Worm (Caenorhabditis elegans) whole organism, late embryonic: ENCODE measurements around the gene dct-17.

Source experiments
- C08G9.2 ChIP-seq: sonication (generic microtip); optimal IDR thresholded peaks from 2 replicates; lab custom pipeline; 2016; ENCODE audit warnings: mild to moderate bottlenecking, missing genetic modification characterization, moderate library complexity, missing compliant biosample characterization
- C38D4.7 ChIP-seq: fragments of 200-800 bp; sonication (Bioruptor generic); optimal IDR thresholded peaks from 2 replicates; lab custom pipeline; 2018; ENCODE audit warnings: mild to moderate bottlenecking, missing genetic modification characterization, moderate library complexity, missing compliant biosample characterization
- F13H6.1 ChIP-seq: sonication (generic microtip); optimal IDR thresholded peaks from 2 replicates; lab custom pipeline; 2016; ENCODE audit warnings: missing genetic modification characterization, missing compliant biosample characterization
- K02D7.2 ChIP-seq: sonication (generic microtip); optimal IDR thresholded peaks from 2 replicates; lab custom pipeline; 2017; ENCODE audit warnings: mild to moderate bottlenecking, missing genetic modification characterization, missing compliant biosample characterization
- T23F11.4 ChIP-seq: fragments of 200-800 bp; sonication (Bioruptor generic); optimal IDR thresholded peaks from 2 replicates; lab custom pipeline; 2018; ENCODE audit warnings: mild to moderate bottlenecking, missing genetic modification characterization, missing compliant biosample characterization
- ahr-1 ChIP-seq: sonication (generic microtip); optimal IDR thresholded peaks from 2 replicates; lab custom pipeline; 2016; ENCODE audit warnings: missing genetic modification characterization, missing compliant biosample characterization
- ama-1 ChIP-seq: fragments of 150-350 bp; optimal IDR thresholded peaks from 2 replicates; lab custom pipeline; 2014
- ceh-18 ChIP-seq: sonication (generic microtip); optimal IDR thresholded peaks from 2 replicates; lab custom pipeline; 2016; ENCODE audit warnings: missing genetic modification characterization, missing compliant biosample characterization
- ceh-2 ChIP-seq: sonication (generic microtip); optimal IDR thresholded peaks from 2 replicates; lab custom pipeline; 2016; ENCODE audit warnings: missing genotype, missing genetic modification characterization, missing compliant biosample characterization
- ceh-24 ChIP-seq: sonication (generic microtip); optimal IDR thresholded peaks from 2 replicates; lab custom pipeline; 2016; ENCODE audit warnings: mild to moderate bottlenecking, missing genetic modification characterization, missing compliant biosample characterization
- ceh-31 ChIP-seq: sonication (generic microtip); optimal IDR thresholded peaks from 2 replicates; lab custom pipeline; 2016; ENCODE audit warnings: missing genetic modification characterization, missing compliant biosample characterization
- ceh-34 ChIP-seq: sonication (generic microtip); optimal IDR thresholded peaks from 2 replicates; lab custom pipeline; 2016; ENCODE audit warnings: mild to moderate bottlenecking, missing genetic modification characterization, missing compliant biosample characterization
- ceh-45 ChIP-seq: fragments of 200-800 bp; sonication (Bioruptor generic); IDR thresholded peaks from 2 replicates; pipeline ENCODE4 v1.3.6; 2022; ENCODE audit warnings: missing genetic modification reagents, missing genetic modification characterization, missing compliant biosample characterization
- che-1 ChIP-seq: sonication (generic microtip); optimal IDR thresholded peaks from 2 replicates; lab custom pipeline; 2016; ENCODE audit warnings: mild to moderate bottlenecking, missing genetic modification characterization, missing compliant biosample characterization
- elt-2 ChIP-seq: sonication (generic microtip); optimal IDR thresholded peaks from 2 replicates; lab custom pipeline; 2016; ENCODE audit warnings: missing genetic modification reagents, missing genetic modification characterization, missing compliant biosample characterization
- fkh-6 ChIP-seq: sonication (generic microtip); optimal IDR thresholded peaks from 2 replicates; lab custom pipeline; 2016; ENCODE audit warnings: missing genetic modification characterization, missing compliant biosample characterization
- gmeb-2 ChIP-seq: sonication (generic microtip); optimal IDR thresholded peaks from 2 replicates; lab custom pipeline; 2016; ENCODE audit warnings: missing genetic modification characterization, inconsistent platforms, missing compliant biosample characterization
- hlh-13 ChIP-seq: fragments of 200-800 bp; sonication (Bioruptor generic); optimal IDR thresholded peaks from 2 replicates; lab custom pipeline; 2018; ENCODE audit warnings: mild to moderate bottlenecking, missing genetic modification characterization, missing compliant biosample characterization
- hlh-30 ChIP-seq: sonication (generic microtip); optimal IDR thresholded peaks from 2 replicates; lab custom pipeline; 2017; ENCODE audit warnings: antibody characterized with exemption, missing genetic modification characterization, missing compliant biosample characterization; ENCODE audit not compliant: insufficient read depth
- madf-2 ChIP-seq: sonication (generic microtip); optimal IDR thresholded peaks from 2 replicates; lab custom pipeline; 2017; ENCODE audit warnings: missing genetic modification characterization, missing compliant biosample characterization
- mec-3 ChIP-seq: sonication (generic microtip); optimal IDR thresholded peaks from 2 replicates; lab custom pipeline; 2016; ENCODE audit warnings: borderline replicate concordance, missing genetic modification characterization, missing compliant biosample characterization
- nfya-1 ChIP-seq: sonication (generic microtip); optimal IDR thresholded peaks from 2 replicates; lab custom pipeline; 2017; ENCODE audit warnings: missing genetic modification characterization, mild to moderate bottlenecking, missing compliant biosample characterization, antibody characterized with exemption, moderate library complexity
- npax-4 ChIP-seq: sonication (generic microtip); optimal IDR thresholded peaks from 2 replicates; lab custom pipeline; 2016; ENCODE audit warnings: missing genetic modification characterization, missing compliant biosample characterization
- pax-1 ChIP-seq: fragments of 150-350 bp; optimal IDR thresholded peaks from 2 replicates; lab custom pipeline; 2014; ENCODE audit warnings: missing biosample characterization, missing genetic modification characterization
- pha-4 ChIP-seq: fragments of 150-350 bp; optimal IDR thresholded peaks from 2 replicates; lab custom pipeline; 2018; ENCODE audit warnings: missing biosample characterization, missing genetic modification reagents, missing genetic modification characterization
- pqm-1 ChIP-seq: sonication (generic microtip); optimal IDR thresholded peaks from 2 replicates; lab custom pipeline; 2016; ENCODE audit warnings: missing genetic modification characterization, missing compliant biosample characterization
- ref-2 ChIP-seq: sonication (generic microtip); optimal IDR thresholded peaks from 2 replicates; lab custom pipeline; 2016; ENCODE audit warnings: missing genetic modification characterization, missing compliant biosample characterization
- sdc-2 ChIP-seq: sonication (generic microtip); optimal IDR thresholded peaks from 2 replicates; lab custom pipeline; 2016; ENCODE audit warnings: missing genotype, missing genetic modification characterization, missing compliant biosample characterization
- sox-2 ChIP-seq: fragments of 200-800 bp; sonication (Bioruptor generic); IDR thresholded peaks from 2 replicates; pipeline ENCODE4 v1.3.6; 2022; ENCODE audit warnings: missing genetic modification reagents, missing genetic modification characterization, missing compliant biosample characterization
- sox-4 ChIP-seq: sonication (generic microtip); optimal IDR thresholded peaks from 2 replicates; lab custom pipeline; 2017; ENCODE audit warnings: mild to moderate bottlenecking, missing genetic modification characterization, inconsistent platforms, missing compliant biosample characterization
- tbx-7 ChIP-seq: sonication (generic microtip); optimal IDR thresholded peaks from 2 replicates; lab custom pipeline; 2016; ENCODE audit warnings: missing genotype, missing genetic modification characterization, missing compliant biosample characterization
- ttx-3 ChIP-seq: sonication (generic microtip); optimal IDR thresholded peaks from 2 replicates; lab custom pipeline; 2016; ENCODE audit warnings: missing genetic modification reagents, missing genetic modification characterization, missing compliant biosample characterization
- unc-86 ChIP-seq: sonication (generic microtip); optimal IDR thresholded peaks from 2 replicates; lab custom pipeline; 2016; ENCODE audit warnings: missing genetic modification characterization, missing compliant biosample characterization
- zip-5 ChIP-seq: sonication (generic microtip); optimal IDR thresholded peaks from 2 replicates; lab custom pipeline; 2016; ENCODE audit warnings: missing genetic modification characterization, missing compliant biosample characterization
- ztf-16 ChIP-seq: sonication (generic microtip); optimal IDR thresholded peaks from 2 replicates; lab custom pipeline; 2017; ENCODE audit warnings: missing genetic modification characterization, missing compliant biosample characterization

Gene dct-17

DNA sequence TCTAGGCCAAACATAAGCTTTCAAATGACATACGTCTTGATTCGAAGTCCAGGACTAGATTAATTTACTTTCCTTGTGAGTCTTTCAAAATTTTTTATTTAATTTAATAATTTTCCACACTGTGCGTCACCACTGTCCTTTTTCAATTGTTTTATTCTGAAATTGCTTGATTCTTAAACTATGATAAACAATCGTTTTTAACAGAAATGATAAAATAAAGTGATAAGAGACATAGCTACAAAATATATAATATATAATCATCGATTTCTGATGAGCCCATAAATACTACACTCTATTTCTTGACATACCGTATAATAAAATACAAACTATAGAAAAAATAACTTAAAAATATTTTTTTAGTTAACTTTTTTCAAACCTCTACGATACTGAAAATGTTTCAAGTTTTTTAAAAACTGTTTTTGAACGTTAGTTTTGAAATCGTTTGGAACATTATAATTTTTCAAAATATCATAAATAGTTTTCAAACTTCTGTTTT lies 38.4 kb upstream of the dct-17 start, which contains the start of gene nas-24:
Gene nas-24, plus strand, starts transcription at position 446 of the 496 bp plus-strand sequence.
- TF ChIP-seq ama-1 (lab: Kevin White, UChicago) (no peak), madf-2 (tag; lab: Kevin White, UChicago) (no peak), hlh-13 (no peak), ceh-45 (no peak), ceh-31 (tag; lab: Kevin White, UChicago) (no peak), sox-4 (no peak), ceh-24 (tag; lab: Kevin White, UChicago) (no peak), F13H6.1 (tag; lab: Kevin White, UChicago) (no peak), ref-2 (tag; lab: Kevin White, UChicago) (no peak), sox-2 (GFP tag; lab: Robert Waterston, UW) (no peak), C08G9.2 (no peak), tbx-7 (tag; lab: Kevin White, UChicago) (no peak)

DNA sequence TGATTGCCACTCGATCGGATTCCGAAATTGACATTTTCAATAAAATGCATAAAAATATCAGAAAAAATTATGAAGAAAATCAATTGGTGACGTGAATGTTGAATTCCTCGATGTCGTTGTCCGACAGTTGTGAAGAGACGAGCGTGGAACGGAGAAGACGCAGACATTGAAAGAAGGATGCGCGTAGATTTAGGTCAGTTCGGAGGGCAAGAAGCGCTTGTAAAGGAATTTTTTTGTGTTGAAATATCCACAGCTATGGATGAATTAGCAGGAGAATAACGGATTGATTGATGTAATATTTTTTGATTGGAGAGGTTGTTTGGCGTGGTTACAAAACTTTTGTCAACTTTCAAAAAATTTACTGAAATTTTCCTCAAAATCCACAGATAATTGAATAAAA lies 37.8 kb upstream of the dct-17 start, which contains the start of gene F20G2.3:
Gene F20G2.3, minus strand, starts transcription at position 101 of the 400 bp plus-strand sequence.
- TF ChIP-seq gmeb-2 (tag; lab: Kevin White, UChicago), result no peak
- no peak for TF ChIP-seq pha-4 (tag; lab: Kevin White, UChicago)

DNA sequence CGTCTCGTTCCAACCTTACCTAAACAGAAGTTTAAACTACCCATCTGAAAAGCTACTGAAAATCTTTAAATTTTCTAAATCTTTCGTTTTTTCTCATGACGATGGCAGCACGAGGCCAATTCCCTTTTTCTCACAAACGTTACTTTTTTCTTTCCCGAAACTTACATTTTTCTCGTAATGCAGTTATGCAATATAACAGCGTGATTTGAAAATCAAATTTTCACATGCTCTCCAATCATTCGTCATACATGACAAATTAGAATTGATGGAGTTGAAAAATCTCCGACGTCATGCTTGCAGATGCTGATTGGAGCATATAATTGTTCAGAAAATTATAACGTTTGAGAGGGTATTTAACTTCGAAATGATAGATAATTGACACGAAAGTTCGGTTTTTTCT lies 33.1 kb upstream of the dct-17 start:
- TF ChIP-seq unc-86 (no peak), sdc-2 (tag; lab: Kevin White, UChicago) (no peak), C38D4.7 (GFP tag; lab: Kevin White, UChicago) (no peak), nfya-1 (no peak), ceh-31 (tag; lab: Kevin White, UChicago) (no peak), zip-5 (tag; lab: Kevin White, UChicago) (no peak), ref-2 (tag; lab: Kevin White, UChicago) (no peak), ceh-18 (tag; lab: Kevin White, UChicago) (no peak), hlh-30 (tag; lab: Kevin White, UChicago) (no peak), pax-1 (no peak), ztf-16 (tag; lab: Kevin White, UChicago) (no peak), hlh-13 (no peak), elt-2 (tag; lab: Kevin White, UChicago) (no peak)

ce11 chrV:13762426-13763127 lies 32.0 kb upstream of the dct-17 start, which contains the start of gene F20G2.6:
Gene F20G2.6 (plus strand): TSS chrV:13763077.
- TF ChIP-seq hlh-13, result no peak
- no peak for TF ChIP-seq pqm-1
- TF ChIP-seq mec-3, result no peak
- TF ChIP-seq T23F11.4 (GFP tag; lab: Kevin White, UChicago), result no peak
- no peak for TF ChIP-seq ahr-1
- no peak for TF ChIP-seq ceh-45
- TF ChIP-seq che-1 (tag; lab: Kevin White, UChicago), result no peak
- TF ChIP-seq K02D7.2 (tag; lab: Kevin White, UChicago), result no peak
- no peak for TF ChIP-seq C08G9.2
- no peak for TF ChIP-seq C38D4.7 (GFP tag; lab: Kevin White, UChicago)
- TF ChIP-seq sox-2 (GFP tag; lab: Robert Waterston, UW), result no peak
- no peak for TF ChIP-seq ceh-34 (tag; lab: Kevin White, UChicago)
- TF ChIP-seq ceh-2 (tag; lab: Kevin White, UChicago), result no peak
- no peak for TF ChIP-seq ceh-31 (tag; lab: Kevin White, UChicago)
- TF ChIP-seq npax-4, result no peak
- TF ChIP-seq fkh-6, result no peak
- no peak for TF ChIP-seq ttx-3 (tag; lab: Kevin White, UChicago)
- TF ChIP-seq, all 69 proteins: peak for 0
